1 fruit fly cellular context compared by ENCODE assay signal in genomic region chr2L:18645468-18645867, dm6.
TF ChIP-seq lines count a peak whose summit lies in the region.

No protein-coding gene starts in this region.

TF ChIP-seq in whole organism, prepupa, 60 proteins besides CTCF, POLR2A, EP300 and RAD21 (continued from another document):
- TF ChIP-seq CG11294 (GFP tag; IDR thresholded peaks at IDR 0.05; lab: Robert Waterston, UW) = no peak
- TF ChIP-seq CG10631 (GFP tag; optimal IDR thresholded peaks at IDR 0.05; lab: Kevin White, UChicago) = peak; percentile 64
- TF ChIP-seq Ets96B (tag; optimal IDR thresholded peaks at IDR 0.05; lab: Kevin White, UChicago) = peak; percentile 70
- TF ChIP-seq CG6792 (GFP tag; optimal IDR thresholded peaks at IDR 0.05; lab: Kevin White, UChicago) = peak; percentile 79
- peak; percentile 70 for TF ChIP-seq Sox14 (GFP tag; optimal IDR thresholded peaks at IDR 0.05; lab: Kevin White, UChicago)
- peak; percentile 56; the same call in 1 of the 3 replicates for TF ChIP-seq eg (GFP tag; IDR thresholded peaks at IDR 0.05; lab: Robert Waterston, UW)
- peak; percentile 72 for TF ChIP-seq cyc (GFP tag; optimal IDR thresholded peaks at IDR 0.05; lab: Kevin White, UChicago)
- TF ChIP-seq CG1621 (tag; optimal IDR thresholded peaks at IDR 0.05; lab: Kevin White, UChicago) = peak; percentile 55
- TF ChIP-seq CG6163 (GFP tag; IDR thresholded peaks at IDR 0.05; lab: Robert Waterston, UW) = peak; percentile 87
- TF ChIP-seq Met (GFP tag; optimal IDR thresholded peaks at IDR 0.05; lab: Kevin White, UChicago) = peak; percentile 74
- peak; percentile 71 for TF ChIP-seq topi (GFP tag; optimal IDR thresholded peaks at IDR 0.05; lab: Kevin White, UChicago)
- peak; percentile 71 for TF ChIP-seq Smox (GFP tag; optimal IDR thresholded peaks at IDR 0.05; lab: Kevin White, UChicago)
- peak; percentile 83 for TF ChIP-seq esn (GFP tag; optimal IDR thresholded peaks at IDR 0.05; lab: Kevin White, UChicago)
- peak; percentile 78 for TF ChIP-seq CG3919 (GFP tag; optimal IDR thresholded peaks at IDR 0.05; lab: Kevin White, UChicago)
- peak; percentile 69 for TF ChIP-seq CG7368 (GFP tag; optimal IDR thresholded peaks at IDR 0.05; lab: Kevin White, UChicago)
- TF ChIP-seq svp (GFP tag; lab: Kevin White, UChicago) = peak; percentile 88
- TF ChIP-seq CG4318 (GFP tag; optimal IDR thresholded peaks at IDR 0.05; lab: Kevin White, UChicago) = peak; percentile 28
- peak; percentile 13 for TF ChIP-seq vri (GFP tag; optimal IDR thresholded peaks at IDR 0.05; lab: Kevin White, UChicago)
- no peak for TF ChIP-seq CG9139 (GFP tag; optimal IDR thresholded peaks at IDR 0.05; lab: Kevin White, UChicago)
- peak; percentile 48 for TF ChIP-seq Lpt (GFP tag; optimal IDR thresholded peaks at IDR 0.05; lab: Kevin White, UChicago)
- TF ChIP-seq CG8632 (GFP tag; optimal IDR thresholded peaks at IDR 0.05; lab: Kevin White, UChicago) = peak; percentile 59
- TF ChIP-seq Blimp-1 (GFP tag; optimal IDR thresholded peaks at IDR 0.05; lab: Kevin White, UChicago) = peak; percentile 15
- peak; percentile 72 for TF ChIP-seq net (GFP tag; optimal IDR thresholded peaks at IDR 0.05; lab: Kevin White, UChicago)
- TF ChIP-seq Gug (GFP tag; IDR thresholded peaks at IDR 0.05; lab: Robert Waterston, UW) = peak; percentile 34; the same call in 1 of the 2 replicates
- peak; percentile 60 for TF ChIP-seq CG3032 (tag; optimal IDR thresholded peaks at IDR 0.05; lab: Kevin White, UChicago)
- peak; percentile 76 for TF ChIP-seq OdsH (GFP tag; optimal IDR thresholded peaks at IDR 0.05; lab: Kevin White, UChicago)
- TF ChIP-seq CG15336 (GFP tag; IDR thresholded peaks at IDR 0.05; lab: Robert Waterston, UW) = peak; percentile 61
- TF ChIP-seq CG8319 (GFP tag; optimal IDR thresholded peaks at IDR 0.05; lab: Kevin White, UChicago) = peak; percentile 67
- TF ChIP-seq Eip75B (GFP tag; optimal IDR thresholded peaks at IDR 0.05; lab: Kevin White, UChicago) = peak; percentile 83
- peak; percentile 81 for TF ChIP-seq Hr39 (GFP tag; optimal IDR thresholded peaks at IDR 0.05; lab: Kevin White, UChicago)
- TF ChIP-seq Hr38 (GFP tag; optimal IDR thresholded peaks at IDR 0.05; lab: Kevin White, UChicago) = no peak
- TF ChIP-seq fd85E (GFP tag; optimal IDR thresholded peaks at IDR 0.05; lab: Kevin White, UChicago) = no peak
- TF ChIP-seq fd59A (GFP tag; optimal IDR thresholded peaks at IDR 0.05; lab: Kevin White, UChicago) = peak; percentile 10
- peak; percentile 70 for TF ChIP-seq CG10669 (GFP tag; optimal IDR thresholded peaks at IDR 0.05; lab: Kevin White, UChicago)
- peak; percentile 66; the same call in 2 of the 3 replicates for TF ChIP-seq CG8119 (GFP tag; IDR thresholded peaks at IDR 0.05; lab: Robert Waterston, UW)
- peak; percentile 69 for TF ChIP-seq lz (GFP tag; optimal IDR thresholded peaks at IDR 0.05; lab: Kevin White, UChicago)
TF ChIP-seq in whole organism, prepupa: peak in this region for 54.
